Fruit fly (Drosophila melanogaster): Measurements from ENCODE around the gene Cyp313b1.

dm6 chr3R:8664699-8665340 lies 19.4 kb upstream of the Cyp313b1 start:
- TF ChIP-seq br (GFP tag; optimal IDR thresholded peaks at IDR 0.05) = no peak
- no peak for TF ChIP-seq h (GFP tag; optimal IDR thresholded peaks at IDR 0.05)
- TF ChIP-seq fru (GFP tag; optimal IDR thresholded peaks at IDR 0.05) = no peak
- no peak for TF ChIP-seq usp (GFP tag; optimal IDR thresholded peaks at IDR 0.05)
- no peak for TF ChIP-seq HLH106 (tag; optimal IDR thresholded peaks at IDR 0.05)
- TF ChIP-seq brk (GFP tag; optimal IDR thresholded peaks at IDR 0.05) = no peak
- no peak for TF ChIP-seq psq (GFP tag; optimal IDR thresholded peaks at IDR 0.05)
- no peak for TF ChIP-seq CG32264 (GFP tag; optimal IDR thresholded peaks at IDR 0.05)
